Worm (Caenorhabditis elegans) whole organism, young adult: ENCODE measurements around the gene irg-7.

Experiments
- F57C9.4 ChIP-seq: sonication (generic microtip); optimal IDR thresholded peaks from 2 replicates; lab custom pipeline; 2017; ENCODE audit warnings: mild to moderate bottlenecking, missing genetic modification characterization, missing compliant biosample characterization
- Y79H2A.3 ChIP-seq: fragments of 200-800 bp; sonication (Bioruptor generic); conservative IDR thresholded peaks from 2 replicates; pipeline ENCODE4 v1.3.6; 2022; ENCODE audit warnings: missing genetic modification reagents, missing genetic modification characterization, missing compliant biosample characterization
- ceh-79 ChIP-seq: sonication (generic microtip); optimal IDR thresholded peaks from 2 replicates; lab custom pipeline; 2017; ENCODE audit warnings: mild to moderate bottlenecking, missing genetic modification characterization, missing compliant biosample characterization
- ets-4 ChIP-seq: fragments of 200-800 bp; sonication (Bioruptor generic); optimal IDR thresholded peaks from 2 replicates; lab custom pipeline; 2018; ENCODE audit warnings: mild to moderate bottlenecking, missing genetic modification characterization, missing compliant biosample characterization

DNA sequence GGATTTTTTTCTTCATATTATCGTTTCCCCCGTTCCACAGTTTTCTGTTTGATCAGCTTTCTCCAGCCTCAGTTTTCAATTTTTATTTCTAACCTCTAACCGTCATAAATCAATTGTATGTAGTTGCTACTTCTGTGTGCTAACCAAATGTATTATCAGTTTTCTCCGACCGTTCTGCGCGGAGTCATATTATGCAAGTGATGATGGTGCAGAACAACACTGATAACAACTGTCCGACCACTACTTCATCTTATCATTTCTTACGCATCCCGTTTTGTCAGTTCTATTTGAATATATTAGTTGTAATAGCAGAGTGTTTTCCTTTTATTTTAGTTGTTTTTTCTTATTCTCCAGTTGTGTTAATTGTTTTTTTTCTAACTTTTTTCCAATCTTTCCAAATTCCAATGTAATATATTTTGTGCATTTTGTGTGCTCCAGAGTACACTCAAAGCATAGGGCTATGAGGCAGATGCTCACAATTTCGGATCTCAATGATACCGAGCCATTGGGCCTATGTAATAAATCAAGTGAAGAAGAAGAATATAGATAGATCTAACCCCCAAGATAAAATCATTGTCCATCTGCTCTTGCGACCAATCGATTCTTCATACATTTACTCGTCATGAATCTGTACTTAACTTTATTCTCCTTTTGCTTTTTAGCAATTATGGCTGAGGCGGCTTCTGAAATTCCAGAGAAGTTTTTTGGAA is 13.5 kb upstream of the irg-7 start, which contains the start of gene lbp-3:
- TF ChIP-seq Y79H2A.3 (GFP tag; lab: Robert Waterston, UW) (no peak), ceh-79 (tag; lab: Kevin White, UChicago) (no peak), ets-4 (GFP tag; lab: Kevin White, UChicago) (no peak), F57C9.4 (no peak)
